Worm (Caenorhabditis elegans) whole organism, mixed stage, embryonic: Measurements from ENCODE around the gene C13C4.7.

Experiments used
- lin-13 ChIP-seq: fragments of 150-350 bp; optimal IDR thresholded peaks from 2 replicates; lab custom pipeline; 2014; ENCODE audit warnings: missing biosample characterization, missing genetic modification characterization
- lin-32 ChIP-seq: fragments of 200-800 bp; sonication (Bioruptor generic); optimal IDR thresholded peaks from 2 replicates; lab custom pipeline; 2018; ENCODE audit warnings: mild to moderate bottlenecking, missing genetic modification characterization, missing compliant biosample characterization
- mls-2 ChIP-seq: sonication (generic microtip); optimal IDR thresholded peaks from 2 replicates; lab custom pipeline; 2016; ENCODE audit warnings: mild to moderate bottlenecking, missing genetic modification characterization, moderate library complexity, missing compliant biosample characterization
- nhr-12 ChIP-seq: fragments of 150-350 bp; optimal IDR thresholded peaks from 2 replicates; lab custom pipeline; 2014; ENCODE audit warnings: missing biosample characterization, missing genetic modification characterization
- nhr-237 ChIP-seq: fragments of 150-350 bp; optimal IDR thresholded peaks from 2 replicates; lab custom pipeline; 2014; ENCODE audit warnings: missing biosample characterization, missing genetic modification characterization
- nhr-76 ChIP-seq: sonication (generic microtip); optimal IDR thresholded peaks from 2 replicates; lab custom pipeline; 2017; ENCODE audit warnings: missing biosample characterization, missing genetic modification characterization
- sptf-1 ChIP-seq: sonication (generic microtip); optimal IDR thresholded peaks from 2 replicates; lab custom pipeline; 2017; ENCODE audit warnings: mild to moderate bottlenecking, missing genetic modification characterization, moderate library complexity, missing compliant biosample characterization
- unc-39 ChIP-seq: fragments of 150-350 bp; optimal IDR thresholded peaks from 2 replicates; lab custom pipeline; 2014; ENCODE audit warnings: missing biosample characterization, missing genetic modification characterization

DNA sequence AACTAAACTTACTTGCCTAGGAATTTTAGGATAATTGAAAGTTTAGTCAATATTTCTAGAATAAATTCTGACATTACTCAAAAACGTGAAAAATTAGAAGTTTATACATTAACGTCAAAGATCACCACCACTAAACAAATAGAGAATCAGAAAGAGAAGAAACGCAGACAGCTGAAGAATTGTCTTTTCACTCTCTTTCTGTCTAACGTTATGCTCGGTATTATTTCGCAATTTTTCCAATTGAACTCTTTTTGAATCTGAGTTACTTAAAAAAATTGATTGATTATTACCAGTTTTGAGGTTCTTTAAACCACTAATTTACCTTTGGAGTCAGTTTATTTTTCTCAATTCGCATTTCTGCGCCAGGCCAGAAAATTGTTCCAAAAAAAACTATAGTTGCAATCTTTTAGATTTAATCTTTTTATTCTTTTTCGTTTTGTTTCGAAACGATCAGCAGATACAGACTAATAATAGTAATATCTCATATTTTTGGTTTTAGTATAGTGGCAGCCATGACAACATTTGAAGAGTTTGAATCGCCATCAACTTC, 19.4 kb downstream of the C13C4.7 start, which contains the start of gene nhr-154:
- no peak for TF ChIP-seq nhr-76
- no peak for TF ChIP-seq lin-13 (tag; lab: Kevin White, UChicago)
- no peak for TF ChIP-seq sptf-1 (tag; lab: Kevin White, UChicago)
- no peak for TF ChIP-seq unc-39
- TF ChIP-seq lin-32 = no peak
- peak; percentile 27 for TF ChIP-seq nhr-237 (tag; lab: Kevin White, UChicago)
- no peak for TF ChIP-seq mls-2 (tag; lab: Kevin White, UChicago)
- TF ChIP-seq nhr-12 (tag; lab: Kevin White, UChicago) = no peak
